Worm (Caenorhabditis elegans) whole organism, L2 larva: ENCODE measurements around the gene T25D1.1.

Experiments
- ceh-82 ChIP-seq: fragments of 150-350 bp; optimal IDR thresholded peaks from 2 replicates; lab custom pipeline; 2014; ENCODE audit warnings: missing biosample characterization, missing genetic modification characterization
- crh-2 ChIP-seq: sonication (generic microtip); optimal IDR thresholded peaks from 2 replicates; lab custom pipeline; 2017; ENCODE audit warnings: missing biosample characterization, missing genetic modification characterization
- lsy-2 ChIP-seq, 2 experiments: fragments of 150-350 bp in 1 of 2; sonication (generic microtip) in 1 of 2; optimal IDR thresholded peaks; 2 replicates each; lab custom pipeline; 2014 to 2017; ENCODE audit warnings: missing biosample characterization in 2 of 2, missing genetic modification characterization in 2 of 2
- nhr-12 ChIP-seq: fragments of 150-350 bp; optimal IDR thresholded peaks from 2 replicates; lab custom pipeline; 2014; ENCODE audit warnings: missing biosample characterization, missing genetic modification characterization
- nhr-237 ChIP-seq: fragments of 150-350 bp; optimal IDR thresholded peaks from 2 replicates; lab custom pipeline; 2014; ENCODE audit warnings: missing biosample characterization, missing genetic modification characterization
- skn-1 ChIP-seq: sonication (generic microtip); optimal IDR thresholded peaks from 2 replicates; lab custom pipeline; 2017; ENCODE audit warnings: missing biosample characterization, missing genetic modification characterization
- unc-39 ChIP-seq: fragments of 150-350 bp; optimal IDR thresholded peaks from 2 replicates; lab custom pipeline; 2014; ENCODE audit warnings: missing biosample characterization, missing genetic modification characterization
- zag-1 ChIP-seq: fragments of 150-350 bp; optimal IDR thresholded peaks from 2 replicates; lab custom pipeline; 2014; ENCODE audit warnings: missing biosample characterization, missing genetic modification characterization

DNA sequence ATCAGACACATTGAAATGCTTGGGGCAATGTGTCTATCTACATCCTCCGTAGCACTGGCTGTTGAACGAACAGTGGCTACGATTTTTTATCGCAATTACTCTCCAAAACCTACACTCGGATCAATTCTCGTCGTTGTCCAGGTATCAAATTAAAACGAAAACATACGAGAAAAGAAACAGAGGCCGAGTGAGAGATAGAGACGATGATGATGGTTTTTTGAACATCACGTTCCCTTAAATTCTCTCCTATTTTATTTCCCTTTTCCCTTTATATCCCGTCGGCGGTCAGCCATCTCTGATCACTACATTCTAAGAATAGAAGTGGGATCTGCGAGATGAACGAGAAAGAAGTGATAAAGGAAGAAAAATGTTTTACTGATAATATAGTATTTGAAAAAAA is 39.8 kb downstream of the T25D1.1 start:
- TF ChIP-seq skn-1 (tag; lab: Kevin White, UChicago): no peak
- no peak for TF ChIP-seq zag-1
- TF ChIP-seq nhr-237 (tag; lab: Kevin White, UChicago): no peak
- TF ChIP-seq crh-2 (tag; lab: Kevin White, UChicago): no peak
- no peak for TF ChIP-seq ceh-82
- no peak for TF ChIP-seq lsy-2 (tag; optimal IDR thresholded peaks at IDR 0.05; lab: Kevin White, UChicago)
- no peak for TF ChIP-seq nhr-12
- TF ChIP-seq unc-39: no peak
